Worm (Caenorhabditis elegans) whole organism, late embryonic: ENCODE results near the gene F07C3.16.

ENCODE experiments used
- ama-1 ChIP-seq: fragments of 150-350 bp; optimal IDR thresholded peaks from 2 replicates; lab custom pipeline; 2014
- ceh-24 ChIP-seq: sonication (generic microtip); optimal IDR thresholded peaks from 2 replicates; lab custom pipeline; 2016; ENCODE audit warnings: mild to moderate bottlenecking, missing genetic modification characterization, missing compliant biosample characterization
- ceh-45 ChIP-seq: fragments of 200-800 bp; sonication (Bioruptor generic); IDR thresholded peaks from 2 replicates; pipeline ENCODE4 v1.3.6; 2022; ENCODE audit warnings: missing genetic modification reagents, missing genetic modification characterization, missing compliant biosample characterization
- fax-1 ChIP-seq: sonication (generic microtip); optimal IDR thresholded peaks from 2 replicates; lab custom pipeline; 2016; ENCODE audit warnings: missing genotype, missing genetic modification characterization, missing compliant biosample characterization
- hlh-6 ChIP-seq: sonication (generic microtip); optimal IDR thresholded peaks from 2 replicates; lab custom pipeline; 2016; ENCODE audit warnings: missing genotype, missing genetic modification characterization, missing compliant biosample characterization
- lim-6 ChIP-seq: sonication (generic microtip); optimal IDR thresholded peaks from 2 replicates; lab custom pipeline; 2016; ENCODE audit warnings: missing genetic modification characterization, missing compliant biosample characterization
- madf-2 ChIP-seq: sonication (generic microtip); optimal IDR thresholded peaks from 2 replicates; lab custom pipeline; 2017; ENCODE audit warnings: missing genetic modification characterization, missing compliant biosample characterization
- nhr-11 ChIP-seq: fragments of 150-350 bp; optimal IDR thresholded peaks from 2 replicates; lab custom pipeline; 2014; ENCODE audit warnings: missing biosample characterization, missing genetic modification characterization
- pag-3 ChIP-seq: sonication (generic microtip); optimal IDR thresholded peaks from 2 replicates; lab custom pipeline; 2016; ENCODE audit warnings: missing compliant biosample characterization, missing genetic modification characterization, borderline replicate concordance
- pax-1 ChIP-seq: fragments of 150-350 bp; optimal IDR thresholded peaks from 2 replicates; lab custom pipeline; 2014; ENCODE audit warnings: missing biosample characterization, missing genetic modification characterization
- pha-4 ChIP-seq: fragments of 150-350 bp; optimal IDR thresholded peaks from 2 replicates; lab custom pipeline; 2018; ENCODE audit warnings: missing biosample characterization, missing genetic modification reagents, missing genetic modification characterization
- pqm-1 ChIP-seq: sonication (generic microtip); optimal IDR thresholded peaks from 2 replicates; lab custom pipeline; 2016; ENCODE audit warnings: missing genetic modification characterization, missing compliant biosample characterization
- rnt-1 ChIP-seq: sonication (generic microtip); optimal IDR thresholded peaks from 2 replicates; lab custom pipeline; 2016; ENCODE audit warnings: missing genetic modification characterization, missing compliant biosample characterization
- unc-42 ChIP-seq: sonication (generic microtip); optimal IDR thresholded peaks from 2 replicates; lab custom pipeline; 2016; ENCODE audit warnings: missing genotype, missing genetic modification characterization, missing compliant biosample characterization

DNA sequence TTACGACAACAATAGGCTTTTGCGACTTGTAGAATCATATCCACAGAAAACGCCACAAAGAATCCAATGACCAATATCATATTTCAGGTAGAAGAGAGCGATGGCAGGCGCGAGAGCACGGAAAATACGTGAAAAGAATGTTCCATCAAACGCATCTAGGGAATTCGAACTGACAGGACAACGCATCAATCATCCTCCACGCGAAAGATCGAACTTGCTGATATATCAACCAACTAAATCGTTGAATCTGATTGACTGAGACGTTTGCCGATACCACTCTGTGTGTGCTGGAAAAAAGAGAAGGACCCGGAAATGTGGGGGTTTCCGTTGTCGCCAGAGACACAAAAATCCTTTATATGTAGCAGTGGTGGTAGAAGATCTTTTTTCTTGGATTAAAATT is 39.2 kb downstream of the F07C3.16 start:
- TF ChIP-seq pha-4 (no peak), rnt-1 (tag; lab: Kevin White, UChicago) (no peak), pax-1 (no peak), ama-1 (no peak), unc-42 (tag; lab: Kevin White, UChicago) (no peak), lim-6 (tag; lab: Kevin White, UChicago) (no peak), madf-2 (tag; lab: Kevin White, UChicago) (no peak), hlh-6 (tag; lab: Kevin White, UChicago) (no peak), nhr-11 (tag; lab: Kevin White, UChicago) (no peak), pqm-1 (tag; lab: Kevin White, UChicago) (no peak), pag-3 (tag; lab: Kevin White, UChicago) (no peak), fax-1 (tag; lab: Kevin White, UChicago) (no peak), ceh-45 (GFP tag; lab: Robert Waterston, UW) (no peak), ceh-24 (tag; lab: Kevin White, UChicago) (no peak)
